Worm (Caenorhabditis elegans): Measurements from ENCODE around the gene fbxa-136.

DNA sequence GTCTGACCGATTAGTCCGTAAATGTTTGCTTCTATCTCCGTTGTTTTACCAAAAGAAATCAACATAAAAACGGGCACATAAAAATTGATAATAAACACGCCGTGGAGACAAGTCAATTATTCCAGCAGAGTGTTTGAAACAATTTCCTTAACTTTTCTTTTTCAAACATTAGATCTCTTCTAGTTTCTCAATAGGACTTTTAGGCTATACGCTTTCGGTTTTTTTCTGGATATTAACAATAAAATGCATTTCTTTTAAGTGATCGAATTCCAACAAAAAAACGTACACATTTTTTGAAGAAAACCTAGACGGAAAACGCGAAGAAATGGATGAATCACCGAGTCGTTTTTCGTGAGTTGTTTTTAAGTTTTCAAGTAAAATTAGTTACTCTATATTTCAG, 38.1 kb downstream of the fbxa-136 start, which contains the start of gene fbxa-172:
- no peak for TF ChIP-seq hlh-1 (tag; optimal IDR thresholded peaks at IDR 0.05)
- no peak for TF ChIP-seq lin-13 (tag; optimal IDR thresholded peaks at IDR 0.05)
- TF ChIP-seq pha-4 (tag; optimal IDR thresholded peaks at IDR 0.05) = no peak
- no peak for TF ChIP-seq elt-3 (tag; optimal IDR thresholded peaks at IDR 0.05)
- no peak for TF ChIP-seq bed-3 (GFP tag; optimal IDR thresholded peaks at IDR 0.05)
- TF ChIP-seq tbx-8 (GFP tag; optimal IDR thresholded peaks at IDR 0.05) = no peak
- no peak for TF ChIP-seq snpc-4 (tag; optimal IDR thresholded peaks at IDR 0.05)
- no peak for TF ChIP-seq lsy-2 (tag; optimal IDR thresholded peaks at IDR 0.05)
- no peak for TF ChIP-seq mab-5 (tag; optimal IDR thresholded peaks at IDR 0.05)
- no peak for TF ChIP-seq nhr-28 (tag; optimal IDR thresholded peaks at IDR 0.05)
- no peak for TF ChIP-seq mep-1 (tag; optimal IDR thresholded peaks at IDR 0.05)
- no peak for TF ChIP-seq blmp-1 (tag; optimal IDR thresholded peaks at IDR 0.05)

Data from whole organism, mixed stage, embryonic.